Worm (Caenorhabditis elegans) whole organism, L2 larva: Measurements from ENCODE around the gene npax-4.

Experiments used
- aly-2 ChIP-seq: fragments of 150-350 bp; optimal IDR thresholded peaks from 2 replicates; lab custom pipeline; 2014; ENCODE audit warnings: missing biosample characterization, missing genetic modification characterization
- ceh-82 ChIP-seq: fragments of 150-350 bp; optimal IDR thresholded peaks from 2 replicates; lab custom pipeline; 2014; ENCODE audit warnings: missing biosample characterization, missing genetic modification characterization
- crh-2 ChIP-seq: sonication (generic microtip); optimal IDR thresholded peaks from 2 replicates; lab custom pipeline; 2017; ENCODE audit warnings: missing biosample characterization, missing genetic modification characterization
- egl-27 ChIP-seq: sonication (generic microtip); optimal IDR thresholded peaks from 3 replicates; lab custom pipeline; 2017; ENCODE audit warnings: missing biosample characterization, missing genetic modification reagents, missing genetic modification characterization
- elt-1 ChIP-seq: fragments of 150-350 bp; optimal IDR thresholded peaks from 2 replicates; lab custom pipeline; 2014; ENCODE audit warnings: missing biosample characterization, missing genetic modification characterization
- lin-11 ChIP-seq: fragments of 150-350 bp; sonication (generic microtip); optimal IDR thresholded peaks from 2 replicates; lab custom pipeline; 2014; ENCODE audit warnings: missing biosample characterization, missing genetic modification characterization, inconsistent platforms, mixed read lengths
- lin-39 ChIP-seq: fragments of 150-350 bp; optimal IDR thresholded peaks from 2 replicates; lab custom pipeline; 2014; ENCODE audit warnings: missing biosample characterization, missing genetic modification reagents, missing genetic modification characterization
- nhr-25 ChIP-seq: fragments of 150-350 bp; sonication (generic microtip); optimal IDR thresholded peaks from 3 replicates; lab custom pipeline; 2014; ENCODE audit warnings: missing biosample characterization, missing genetic modification characterization
- nhr-77 ChIP-seq: fragments of 150-350 bp; optimal IDR thresholded peaks from 2 replicates; lab custom pipeline; 2014; ENCODE audit warnings: missing biosample characterization, missing genetic modification characterization
- skn-1 ChIP-seq: sonication (generic microtip); optimal IDR thresholded peaks from 2 replicates; lab custom pipeline; 2017; ENCODE audit warnings: missing biosample characterization, missing genetic modification characterization
- unc-55 ChIP-seq: fragments of 150-350 bp; sonication (generic microtip); optimal IDR thresholded peaks from 3 replicates; lab custom pipeline; 2014; ENCODE audit warnings: missing biosample characterization, missing genetic modification reagents, missing genetic modification characterization
- unc-62 ChIP-seq: fragments of 150-350 bp; optimal IDR thresholded peaks from 2 replicates; lab custom pipeline; 2014; ENCODE audit warnings: missing biosample characterization, missing genetic modification reagents, missing genetic modification characterization
- ztf-11 ChIP-seq: sonication (generic microtip); optimal IDR thresholded peaks from 2 replicates; lab custom pipeline; 2017; ENCODE audit warnings: missing biosample characterization, missing genetic modification characterization
- ztf-4 ChIP-seq: fragments of 150-350 bp; optimal IDR thresholded peaks from 2 replicates; lab custom pipeline; 2014; ENCODE audit warnings: missing biosample characterization, missing genetic modification characterization

DNA sequence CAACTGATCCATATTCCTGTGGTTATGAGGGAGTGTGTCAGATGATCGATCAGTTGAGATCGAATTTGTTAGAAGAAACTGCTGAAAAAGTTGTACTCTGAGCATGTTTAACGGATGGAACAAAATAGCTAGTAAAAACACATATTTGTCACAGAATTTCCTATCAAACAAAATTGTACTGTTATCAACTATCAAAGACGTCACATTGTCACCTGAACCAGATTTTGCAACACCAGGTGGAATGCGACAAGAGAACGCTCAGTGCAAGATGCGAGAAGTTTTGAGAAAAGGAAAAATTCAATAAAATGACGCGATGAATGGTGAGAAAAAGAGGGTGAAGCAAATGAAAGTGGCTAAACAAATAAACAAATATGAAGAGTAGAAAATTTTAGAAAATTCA is 12.1 kb downstream of the npax-4 start:
- TF ChIP-seq unc-62 (GFP tag; lab: Kevin White, UChicago) (no peak), ztf-11 (tag; lab: Kevin White, UChicago) (no peak), crh-2 (tag; lab: Kevin White, UChicago) (peak; percentile 6), skn-1 (tag; lab: Kevin White, UChicago) (no peak), egl-27 (tag; lab: Kevin White, UChicago) (no peak), lin-39 (tag; lab: Kevin White, UChicago) (no peak), nhr-25 (no peak), ceh-82 (no peak), unc-55 (GFP tag; lab: Kevin White, UChicago) (no peak), nhr-77 (tag; lab: Kevin White, UChicago) (no peak), elt-1 (tag; lab: Kevin White, UChicago) (no peak), aly-2 (no peak), ztf-4 (tag; lab: Kevin White, UChicago) (no peak), lin-11 (tag; lab: Kevin White, UChicago) (no peak)
